Worm (Caenorhabditis elegans): Measurements from ENCODE around the gene tsp-20.

tsp-20 gene

DNA sequence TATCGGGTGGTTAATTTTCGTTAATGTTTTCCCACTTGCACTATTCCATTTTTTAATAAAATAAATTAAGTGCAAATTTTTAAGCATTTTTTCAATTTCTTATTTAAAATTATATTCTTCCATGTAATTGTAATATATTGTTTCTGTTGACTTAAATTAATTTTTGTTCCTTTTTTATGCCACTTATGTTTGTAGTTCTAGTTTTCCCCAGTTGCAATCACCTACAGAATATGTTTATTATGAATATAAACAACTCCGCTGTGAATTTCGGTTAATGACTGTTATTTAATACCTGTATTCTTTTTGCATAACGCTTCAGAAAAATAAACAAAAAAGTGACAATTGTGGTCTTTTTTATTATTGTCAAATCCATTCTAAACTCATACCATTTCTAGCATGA, 31.1 kb upstream of the tsp-20 start, which contains the start of gene lgc-23:
TSS of gene lgc-23 (plus strand) at position 301 of the 400 bp plus-strand sequence.
- TF ChIP-seq daf-12 (tag; optimal IDR thresholded peaks at IDR 0.05) (no peak), lsy-12 (tag; optimal IDR thresholded peaks at IDR 0.05) (no peak), nhr-237 (tag; optimal IDR thresholded peaks at IDR 0.05) (no peak)

DNA sequence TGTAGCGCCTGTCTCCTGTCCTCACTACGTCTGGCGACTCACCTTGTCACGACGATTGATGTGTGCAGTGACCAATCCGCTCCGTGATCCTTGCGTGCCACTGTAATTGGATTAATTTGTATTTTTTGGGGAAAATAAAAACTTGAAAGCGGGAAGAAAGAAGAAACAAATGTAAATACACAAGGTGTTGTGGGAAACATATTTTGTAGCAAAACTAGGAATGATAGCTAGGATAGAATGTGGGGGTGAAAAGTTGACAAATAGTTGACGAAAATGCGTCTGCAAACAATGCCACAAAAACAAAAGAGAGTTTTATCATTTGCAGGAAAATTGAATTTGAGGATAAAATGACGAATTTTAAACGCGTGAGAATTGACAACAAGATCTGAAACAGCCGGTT, 23.1 kb upstream of the tsp-20 start, which contains the start of gene B0198.3:
TSS of gene B0198.3 (minus strand) at position 101 of the 400 bp plus-strand sequence.
- TF ChIP-seq zag-1 (tag; optimal IDR thresholded peaks at IDR 0.05): no peak
- TF ChIP-seq ama-1 (optimal IDR thresholded peaks at IDR 0.05): no peak
- TF ChIP-seq nhr-25 (tag; optimal IDR thresholded peaks at IDR 0.05): no peak
- TF ChIP-seq lin-15B (tag; optimal IDR thresholded peaks at IDR 0.05): no peak
- no peak for TF ChIP-seq pqm-1 (tag; optimal IDR thresholded peaks at IDR 0.05)
- no peak for TF ChIP-seq nhr-67 (tag; optimal IDR thresholded peaks at IDR 0.05)
- no peak for TF ChIP-seq nhr-23 (tag; optimal IDR thresholded peaks at IDR 0.05)
- TF ChIP-seq unc-62 (GFP tag; optimal IDR thresholded peaks at IDR 0.05): no peak

DNA sequence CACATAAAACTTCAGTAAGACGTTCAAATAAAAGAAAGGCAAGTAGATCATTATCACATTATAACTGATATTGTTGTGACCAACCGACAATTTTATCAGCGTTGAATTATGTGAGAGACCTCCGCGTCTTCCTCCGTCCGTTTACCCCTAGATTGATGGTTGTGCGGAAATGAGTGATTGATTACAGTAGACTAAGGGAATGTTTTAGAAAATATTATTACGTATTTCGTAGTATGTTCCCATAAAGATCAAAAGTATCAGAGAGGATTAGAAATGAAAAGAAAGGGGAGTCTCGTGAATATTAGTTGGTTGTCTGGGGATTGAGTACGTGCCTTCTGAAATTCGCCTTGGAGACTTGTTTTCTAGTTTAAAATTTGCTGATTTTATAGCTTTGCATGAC, 4.9 kb upstream of the tsp-20 start:
- peak; percentile 25 for TF ChIP-seq lin-39 (tag; optimal IDR thresholded peaks at IDR 0.05)
- no peak for TF ChIP-seq lsy-12 (tag; optimal IDR thresholded peaks at IDR 0.05)
- no peak for TF ChIP-seq daf-12 (tag; optimal IDR thresholded peaks at IDR 0.05)
- TF ChIP-seq lin-15B (tag; optimal IDR thresholded peaks at IDR 0.05): no peak
- no peak for TF ChIP-seq nhr-77 (tag; optimal IDR thresholded peaks at IDR 0.05)
- no peak for TF ChIP-seq egl-27 (tag; optimal IDR thresholded peaks at IDR 0.05)
- no peak for TF ChIP-seq nhr-237 (tag; optimal IDR thresholded peaks at IDR 0.05)

DNA sequence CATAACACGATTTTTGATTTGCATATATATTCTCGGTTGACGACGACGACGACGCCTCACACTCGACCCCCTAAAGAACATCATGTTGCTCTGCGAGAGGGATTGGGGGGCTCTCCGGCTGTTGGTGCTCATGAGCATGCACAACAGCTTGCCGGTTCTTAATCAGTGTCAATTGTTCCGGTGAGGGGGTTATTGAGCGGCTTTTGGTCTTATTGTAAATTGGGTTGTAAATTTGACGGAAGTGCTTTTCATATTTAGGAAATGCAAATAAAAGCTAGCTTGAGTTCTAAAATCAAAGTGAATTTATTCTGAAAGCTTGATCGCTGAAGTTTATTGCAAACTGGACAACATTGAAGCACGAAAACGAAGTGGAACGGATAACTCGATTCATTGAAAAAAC, 4.1 kb upstream of the tsp-20 start:
- no peak for TF ChIP-seq lsy-12 (tag; optimal IDR thresholded peaks at IDR 0.05)
- TF ChIP-seq jun-1 (tag; optimal IDR thresholded peaks at IDR 0.05): no peak
- no peak for TF ChIP-seq ztf-11 (tag; optimal IDR thresholded peaks at IDR 0.05)
- no peak for TF ChIP-seq mml-1 (tag; optimal IDR thresholded peaks at IDR 0.05)

DNA sequence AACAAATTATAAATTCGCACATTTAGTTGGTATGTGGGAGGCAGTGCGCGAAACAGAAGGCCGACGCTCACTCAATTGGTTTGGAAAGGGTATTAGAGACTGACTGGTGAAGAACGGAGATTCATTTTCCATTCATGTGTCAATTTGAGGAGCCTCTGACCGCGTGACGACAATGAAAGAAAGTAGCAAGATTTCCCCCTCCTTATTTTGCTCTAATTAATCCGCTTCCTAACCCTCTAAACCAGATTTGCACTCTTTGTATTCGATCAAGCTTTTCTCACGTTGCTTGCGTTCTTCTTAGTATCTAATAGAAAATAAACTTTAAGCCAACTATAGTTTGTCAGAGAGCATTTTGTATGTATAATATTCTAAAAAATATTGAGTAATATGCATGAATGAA, 2.3 kb upstream of the tsp-20 start:
- TF ChIP-seq ztf-11 (tag; optimal IDR thresholded peaks at IDR 0.05): no peak
- no peak for TF ChIP-seq elt-1 (tag; optimal IDR thresholded peaks at IDR 0.05)
- no peak for TF ChIP-seq ceh-82 (tag; optimal IDR thresholded peaks at IDR 0.05)
- no peak for TF ChIP-seq elt-2 (tag; optimal IDR thresholded peaks at IDR 0.05)
- TF ChIP-seq jun-1 (tag; optimal IDR thresholded peaks at IDR 0.05): no peak
- no peak for TF ChIP-seq mdl-1 (tag; optimal IDR thresholded peaks at IDR 0.05)
- TF ChIP-seq tbx-2 (tag; optimal IDR thresholded peaks at IDR 0.05): no peak
- TF ChIP-seq nhr-76 (tag; optimal IDR thresholded peaks at IDR 0.05): no peak
- no peak for TF ChIP-seq nhr-23 (tag; optimal IDR thresholded peaks at IDR 0.05)
- no peak for TF ChIP-seq nhr-67 (tag; optimal IDR thresholded peaks at IDR 0.05)
- no peak for TF ChIP-seq lin-15B (tag; optimal IDR thresholded peaks at IDR 0.05)

DNA sequence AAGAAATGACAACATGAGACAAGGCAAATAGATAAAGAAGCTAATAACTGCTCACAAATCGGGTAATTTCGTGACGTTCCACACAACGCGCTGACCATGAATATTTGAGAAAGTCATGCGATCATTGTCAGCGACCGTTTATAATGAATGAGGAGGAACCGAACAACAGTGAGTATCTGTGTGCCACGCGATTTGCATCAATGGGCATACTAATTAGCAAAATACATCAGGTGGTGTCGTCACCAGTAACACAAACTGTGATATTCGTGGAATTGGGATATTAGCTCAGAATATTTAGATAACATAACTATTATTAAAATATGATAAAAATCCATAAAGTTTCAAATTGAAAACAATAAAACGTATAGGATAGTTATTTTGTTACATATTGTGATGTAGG, 824 bp upstream of the tsp-20 start:
- TF ChIP-seq ztf-11 (tag; optimal IDR thresholded peaks at IDR 0.05): no peak

DNA sequence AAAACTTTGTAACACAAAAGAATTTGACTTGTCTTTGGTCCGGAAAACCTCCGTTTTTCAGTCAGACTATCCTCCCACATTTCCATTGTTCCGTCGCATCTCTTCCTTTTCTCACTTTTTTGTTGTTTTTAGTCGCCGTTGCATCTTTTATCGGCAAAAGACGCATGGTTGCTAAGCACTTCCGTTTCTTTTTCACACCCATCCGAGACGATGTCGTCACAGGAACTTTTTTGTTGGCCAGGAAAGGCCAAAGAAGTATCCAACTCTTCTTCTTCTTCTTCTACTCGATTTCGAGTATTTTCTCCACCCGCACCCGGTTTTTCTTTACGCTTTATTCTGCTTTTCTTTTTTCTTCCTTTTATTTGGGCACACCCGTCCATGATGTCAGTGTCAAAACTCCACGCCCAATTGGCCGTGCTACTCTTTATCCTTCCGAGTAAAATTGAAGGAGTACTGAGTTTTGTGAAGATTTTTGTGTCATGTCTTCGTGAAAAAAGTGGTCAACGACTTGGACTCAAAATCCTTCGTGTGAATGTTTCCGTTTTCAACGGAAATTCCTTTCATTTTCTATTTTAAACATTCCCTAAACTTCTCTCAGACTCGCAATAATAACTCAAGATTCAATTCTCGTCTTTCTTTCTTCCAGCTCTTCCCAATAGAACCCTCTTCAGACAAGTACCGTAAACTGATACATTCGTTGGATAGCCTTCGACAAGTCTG, 8.6 kb downstream of the tsp-20 start, which contains the start of gene B0198.2:
TSS of gene B0198.2 (plus strand) at position 670 of the 720 bp plus-strand sequence.
- no peak for TF ChIP-seq nhr-23 (tag; optimal IDR thresholded peaks at IDR 0.05)
- no peak for TF ChIP-seq nhr-25 (tag; optimal IDR thresholded peaks at IDR 0.05)
- TF ChIP-seq ceh-9 (tag; optimal IDR thresholded peaks at IDR 0.05): no peak
- no peak for TF ChIP-seq ztf-4 (tag; optimal IDR thresholded peaks at IDR 0.05)
- no peak for TF ChIP-seq ceh-28 (tag; optimal IDR thresholded peaks at IDR 0.05)
- no peak for TF ChIP-seq lin-15B (tag; optimal IDR thresholded peaks at IDR 0.05)
- no peak for TF ChIP-seq ZK546.5 (tag; optimal IDR thresholded peaks at IDR 0.05)

DNA sequence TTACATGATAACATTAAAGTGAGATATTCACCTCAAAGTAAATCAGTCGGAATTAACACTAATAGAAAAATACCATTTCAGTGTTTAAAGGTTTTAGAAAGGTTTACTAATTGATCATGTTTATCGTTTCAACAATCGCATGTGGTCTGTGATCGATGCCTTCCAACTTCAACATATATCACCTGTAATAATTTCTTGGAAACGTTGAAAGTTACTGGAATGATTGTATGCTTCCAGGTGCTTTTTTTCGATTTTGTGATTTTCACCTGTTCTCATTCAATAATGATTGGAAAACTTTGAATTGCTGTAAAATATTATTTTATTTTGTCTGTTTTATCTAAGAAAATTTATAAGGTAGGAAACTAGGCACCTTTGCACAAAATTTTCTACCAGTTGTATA, 11.3 kb downstream of the tsp-20 start:
- TF ChIP-seq mdl-1 (tag; optimal IDR thresholded peaks at IDR 0.05) (no peak), mml-1 (tag; optimal IDR thresholded peaks at IDR 0.05) (no peak), nhr-77 (tag; optimal IDR thresholded peaks at IDR 0.05) (no peak), ztf-11 (tag; optimal IDR thresholded peaks at IDR 0.05) (no peak), nhr-25 (tag; optimal IDR thresholded peaks at IDR 0.05) (no peak), nhr-43 (tag; optimal IDR thresholded peaks at IDR 0.05; ENCODE audit: poor library complexity, severe bottlenecking) (no peak), fkh-2 (tag; optimal IDR thresholded peaks at IDR 0.05) (no peak), jun-1 (tag; optimal IDR thresholded peaks at IDR 0.05) (no peak), aly-2 (tag; optimal IDR thresholded peaks at IDR 0.05) (no peak), lin-39 (tag; optimal IDR thresholded peaks at IDR 0.05) (no peak), ztf-4 (tag; optimal IDR thresholded peaks at IDR 0.05) (no peak), ceh-9 (tag; optimal IDR thresholded peaks at IDR 0.05) (no peak), nhr-67 (tag; optimal IDR thresholded peaks at IDR 0.05) (no peak), egl-5 (tag; optimal IDR thresholded peaks at IDR 0.05) (no peak), R02D3.7 (tag; optimal IDR thresholded peaks at IDR 0.05) (no peak)
